Worm (Caenorhabditis elegans) whole organism, L2 larva: ENCODE data around the gene tsen-2.
A peak's percentile ranks its signal among the peaks of the same experiment; 100 is the strongest.

Source experiments
- C34F6.9 ChIP-seq: fragments of 150-350 bp; optimal IDR thresholded peaks from 2 replicates; lab custom pipeline; 2014; ENCODE audit warnings: missing biosample characterization, missing genetic modification characterization
- F13H6.1 ChIP-seq: sonication (generic microtip); optimal IDR thresholded peaks from 2 replicates; lab custom pipeline; 2016; ENCODE audit warnings: missing genetic modification characterization, missing compliant biosample characterization
- R02D3.7 ChIP-seq: fragments of 150-350 bp; optimal IDR thresholded peaks from 2 replicates; lab custom pipeline; 2014; ENCODE audit warnings: missing biosample characterization, missing genetic modification characterization
- Y55F3AM.14 ChIP-seq: fragments of 200-800 bp; sonication (Bioruptor generic); optimal IDR thresholded peaks from 2 replicates; lab custom pipeline; 2018; ENCODE audit warnings: mild to moderate bottlenecking, missing genetic modification characterization, missing compliant biosample characterization
- ZK546.5 ChIP-seq: sonication (generic microtip); optimal IDR thresholded peaks from 2 replicates; lab custom pipeline; 2017; ENCODE audit warnings: missing biosample characterization, missing genetic modification characterization
- alr-1 ChIP-seq: fragments of 150-350 bp; optimal IDR thresholded peaks from 2 replicates; lab custom pipeline; 2014; ENCODE audit warnings: missing biosample characterization, missing genetic modification characterization
- aly-2 ChIP-seq: fragments of 150-350 bp; optimal IDR thresholded peaks from 2 replicates; lab custom pipeline; 2014; ENCODE audit warnings: missing biosample characterization, missing genetic modification characterization
- ama-1 ChIP-seq: fragments of 150-350 bp; optimal IDR thresholded peaks from 2 replicates; lab custom pipeline; 2018; ENCODE audit warnings: inconsistent platforms
- ceh-16 ChIP-seq: fragments of 150-350 bp; optimal IDR thresholded peaks from 2 replicates; lab custom pipeline; 2014; ENCODE audit warnings: missing biosample characterization, missing genetic modification characterization
- ceh-82 ChIP-seq: fragments of 150-350 bp; optimal IDR thresholded peaks from 2 replicates; lab custom pipeline; 2014; ENCODE audit warnings: missing biosample characterization, missing genetic modification characterization
- crh-2 ChIP-seq: sonication (generic microtip); optimal IDR thresholded peaks from 2 replicates; lab custom pipeline; 2017; ENCODE audit warnings: missing biosample characterization, missing genetic modification characterization
- dmd-4 ChIP-seq: sonication (generic microtip); optimal IDR thresholded peaks from 2 replicates; lab custom pipeline; 2017; ENCODE audit warnings: missing biosample characterization, missing genetic modification characterization
- egl-27 ChIP-seq: sonication (generic microtip); optimal IDR thresholded peaks from 3 replicates; lab custom pipeline; 2017; ENCODE audit warnings: missing biosample characterization, missing genetic modification reagents, missing genetic modification characterization
- elt-1 ChIP-seq: fragments of 150-350 bp; optimal IDR thresholded peaks from 2 replicates; lab custom pipeline; 2014; ENCODE audit warnings: missing biosample characterization, missing genetic modification characterization
- elt-3 ChIP-seq: sonication (generic microtip); optimal IDR thresholded peaks from 2 replicates; lab custom pipeline; 2017; ENCODE audit warnings: missing biosample characterization, missing genetic modification characterization
- fos-1 ChIP-seq: fragments of 150-350 bp; optimal IDR thresholded peaks from 2 replicates; lab custom pipeline; 2014; ENCODE audit warnings: missing biosample characterization, missing genetic modification characterization
- gmeb-1 ChIP-seq: fragments of 150-350 bp; optimal IDR thresholded peaks from 2 replicates; lab custom pipeline; 2014; ENCODE audit warnings: missing biosample characterization, missing genetic modification characterization
- lin-11 ChIP-seq: fragments of 150-350 bp; sonication (generic microtip); optimal IDR thresholded peaks from 2 replicates; lab custom pipeline; 2014; ENCODE audit warnings: missing biosample characterization, missing genetic modification characterization, inconsistent platforms, mixed read lengths
- lin-13 ChIP-seq: fragments of 150-350 bp; optimal IDR thresholded peaks from 2 replicates; lab custom pipeline; 2014; ENCODE audit warnings: missing biosample characterization, missing genetic modification reagents, missing genetic modification characterization
- lin-39 ChIP-seq: fragments of 150-350 bp; optimal IDR thresholded peaks from 2 replicates; lab custom pipeline; 2014; ENCODE audit warnings: missing biosample characterization, missing genetic modification reagents, missing genetic modification characterization
- lsy-2 ChIP-seq, 2 experiments: fragments of 150-350 bp in 1 of 2; sonication (generic microtip) in 1 of 2; optimal IDR thresholded peaks; 2 replicates each; lab custom pipeline; 2014 to 2017; ENCODE audit warnings: missing biosample characterization in 2 of 2, missing genetic modification characterization in 2 of 2
- mab-5 ChIP-seq: fragments of 150-350 bp; optimal IDR thresholded peaks from 2 replicates; lab custom pipeline; 2014; ENCODE audit warnings: missing biosample characterization, missing genetic modification characterization
- mbf-1 ChIP-seq: sonication (generic microtip); optimal IDR thresholded peaks from 2 replicates; lab custom pipeline; 2017; ENCODE audit warnings: missing biosample characterization, missing genetic modification characterization
- mdl-1 ChIP-seq, 2 experiments: fragments of 150-350 bp in 1 of 2; sonication (generic microtip) in 1 of 2; optimal IDR thresholded peaks; 2 replicates each; lab custom pipeline; 2017; ENCODE audit warnings: missing biosample characterization in 2 of 2, missing genetic modification characterization in 2 of 2
- nhr-10 ChIP-seq: sonication (generic microtip); optimal IDR thresholded peaks from 2 replicates; lab custom pipeline; 2017; ENCODE audit warnings: missing biosample characterization, missing genetic modification characterization
- nhr-11 ChIP-seq: fragments of 150-350 bp; optimal IDR thresholded peaks from 2 replicates; lab custom pipeline; 2014; ENCODE audit warnings: missing biosample characterization, missing genetic modification characterization
- nhr-12 ChIP-seq: fragments of 150-350 bp; optimal IDR thresholded peaks from 2 replicates; lab custom pipeline; 2014; ENCODE audit warnings: missing biosample characterization, missing genetic modification characterization
- nhr-129 ChIP-seq: fragments of 150-350 bp; optimal IDR thresholded peaks from 2 replicates; lab custom pipeline; 2014; ENCODE audit warnings: missing biosample characterization, missing genetic modification characterization
- nhr-21 ChIP-seq: fragments of 150-350 bp; optimal IDR thresholded peaks from 2 replicates; lab custom pipeline; 2014; ENCODE audit warnings: missing biosample characterization, missing genetic modification characterization
- nhr-23 ChIP-seq: fragments of 150-350 bp; optimal IDR thresholded peaks from 2 replicates; lab custom pipeline; 2014; ENCODE audit warnings: missing biosample characterization, missing genetic modification reagents, missing genetic modification characterization
- nhr-237 ChIP-seq: fragments of 150-350 bp; optimal IDR thresholded peaks from 2 replicates; lab custom pipeline; 2014; ENCODE audit warnings: missing biosample characterization, missing genetic modification characterization
- nhr-25 ChIP-seq: fragments of 150-350 bp; sonication (generic microtip); optimal IDR thresholded peaks from 3 replicates; lab custom pipeline; 2014; ENCODE audit warnings: missing biosample characterization, missing genetic modification characterization
- nhr-6 ChIP-seq: fragments of 150-350 bp; optimal IDR thresholded peaks from 2 replicates; lab custom pipeline; 2014; ENCODE audit warnings: missing biosample characterization, missing genetic modification characterization
- nhr-77 ChIP-seq: fragments of 150-350 bp; optimal IDR thresholded peaks from 2 replicates; lab custom pipeline; 2014; ENCODE audit warnings: missing biosample characterization, missing genetic modification characterization
- peb-1 ChIP-seq: fragments of 150-350 bp; optimal IDR thresholded peaks from 2 replicates; lab custom pipeline; 2014; ENCODE audit warnings: missing biosample characterization, missing genetic modification characterization
- sem-4 ChIP-seq: fragments of 150-350 bp; optimal IDR thresholded peaks from 2 replicates; lab custom pipeline; 2014; ENCODE audit warnings: missing biosample characterization, missing genetic modification reagents, missing genetic modification characterization
- skn-1 ChIP-seq: sonication (generic microtip); optimal IDR thresholded peaks from 2 replicates; lab custom pipeline; 2017; ENCODE audit warnings: missing biosample characterization, missing genetic modification characterization
- sma-3 ChIP-seq: sonication (generic microtip); optimal IDR thresholded peaks from 2 replicates; lab custom pipeline; 2016; ENCODE audit warnings: missing genetic modification reagents, missing genetic modification characterization, missing compliant biosample characterization
- sma-9 ChIP-seq, 2 experiments: fragments of 150-350 bp in 1 of 2; sonication (generic microtip) in 1 of 2; optimal IDR thresholded peaks; 2 replicates each; lab custom pipeline; 2014 to 2016; ENCODE audit warnings: missing genetic modification characterization in 2 of 2, mild to moderate bottlenecking in 1 of 2, missing biosample characterization in 1 of 2, missing compliant biosample characterization in 1 of 2, missing genetic modification reagents in 1 of 2, moderate library complexity in 1 of 2
- snpc-4 ChIP-seq: fragments of 150-350 bp; optimal IDR thresholded peaks from 2 replicates; lab custom pipeline; 2014; ENCODE audit warnings: missing biosample characterization, missing genetic modification characterization
- unc-39 ChIP-seq: fragments of 150-350 bp; optimal IDR thresholded peaks from 2 replicates; lab custom pipeline; 2014; ENCODE audit warnings: missing biosample characterization, missing genetic modification characterization
- unc-55 ChIP-seq: fragments of 150-350 bp; sonication (generic microtip); optimal IDR thresholded peaks from 3 replicates; lab custom pipeline; 2014; ENCODE audit warnings: missing biosample characterization, missing genetic modification reagents, missing genetic modification characterization
- unc-62 ChIP-seq: fragments of 150-350 bp; optimal IDR thresholded peaks from 2 replicates; lab custom pipeline; 2014; ENCODE audit warnings: missing biosample characterization, missing genetic modification reagents, missing genetic modification characterization
- zag-1 ChIP-seq: fragments of 150-350 bp; optimal IDR thresholded peaks from 2 replicates; lab custom pipeline; 2014; ENCODE audit warnings: missing biosample characterization, missing genetic modification characterization
- ztf-1 ChIP-seq: fragments of 200-800 bp; sonication (Bioruptor generic); conservative IDR thresholded peaks from 2 replicates; pipeline ENCODE4 v1.3.6; 2022; ENCODE audit warnings: missing genetic modification characterization, missing compliant biosample characterization
- ztf-11 ChIP-seq: sonication (generic microtip); optimal IDR thresholded peaks from 2 replicates; lab custom pipeline; 2017; ENCODE audit warnings: missing biosample characterization, missing genetic modification characterization
- ztf-4 ChIP-seq: fragments of 150-350 bp; optimal IDR thresholded peaks from 2 replicates; lab custom pipeline; 2014; ENCODE audit warnings: missing biosample characterization, missing genetic modification characterization

Gene tsen-2

DNA sequence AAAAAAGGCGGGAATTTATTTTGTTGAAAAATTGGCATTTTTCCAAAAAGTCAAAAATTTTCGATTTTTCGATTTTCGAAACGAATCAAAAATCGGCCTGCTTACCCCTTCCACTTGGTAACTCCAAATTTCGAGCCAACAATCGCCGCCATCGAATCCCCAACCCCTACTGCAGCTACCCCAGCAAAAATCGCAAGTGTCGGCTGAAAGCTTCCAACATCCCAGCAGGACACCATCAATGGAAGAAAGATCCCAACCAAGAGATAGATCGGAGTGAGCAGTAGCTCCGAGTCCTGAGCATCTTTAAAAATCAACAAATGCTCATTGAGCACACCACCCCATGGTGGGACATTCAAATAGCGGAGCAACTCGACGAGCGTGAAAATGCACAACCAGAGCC lies 32.8 kb upstream of the tsen-2 start:
- TF ChIP-seq crh-2 (tag; lab: Kevin White, UChicago) (no peak), nhr-10 (no peak), lin-13 (GFP tag; lab: Kevin White, UChicago) (no peak), nhr-77 (tag; lab: Kevin White, UChicago) (no peak), ztf-4 (tag; lab: Kevin White, UChicago) (no peak), unc-62 (GFP tag; lab: Kevin White, UChicago) (no peak), mab-5 (tag; lab: Kevin White, UChicago) (no peak), gmeb-1 (tag; lab: Kevin White, UChicago) (no peak), nhr-237 (tag; lab: Kevin White, UChicago) (no peak), ceh-82 (tag; lab: Kevin White, UChicago) (no peak), skn-1 (tag; lab: Kevin White, UChicago) (no peak), C34F6.9 (no peak), nhr-21 (tag; lab: Kevin White, UChicago) (no peak), mdl-1 (tag; optimal IDR thresholded peaks at IDR 0.05; lab: Kevin White, UChicago) (no peak)

DNA sequence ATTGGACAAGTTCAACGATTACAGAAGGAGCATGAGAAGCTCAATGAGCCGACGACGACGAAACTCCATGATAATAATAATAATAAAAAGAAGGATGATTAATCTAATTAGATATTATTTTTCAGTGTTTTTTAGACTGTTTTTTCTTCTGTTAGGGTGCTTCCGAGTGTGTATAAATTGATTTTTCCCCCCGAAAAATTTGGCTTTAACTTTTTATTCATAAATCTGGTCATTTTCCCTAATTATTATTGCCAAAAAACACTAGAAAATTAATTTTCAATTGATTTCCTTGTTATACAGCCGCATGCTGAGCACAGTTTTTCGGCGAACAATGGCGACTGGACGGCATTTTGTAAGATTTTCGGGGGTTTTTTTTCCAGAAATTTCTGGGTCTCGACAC lies 25.5 kb upstream of the tsen-2 start, which contains the start of gene nft-1:
nft-1 (plus strand) TSS at position 301 of the 400 bp plus-strand sequence.
- TF ChIP-seq ztf-1 (GFP tag; lab: Robert Waterston, UW) (no peak), ztf-4 (tag; lab: Kevin White, UChicago) (no peak), egl-27 (no peak), lin-11 (tag; lab: Kevin White, UChicago) (no peak), skn-1 (tag; lab: Kevin White, UChicago) (no peak), ztf-11 (no peak), nhr-25 (tag; lab: Kevin White, UChicago) (no peak), zag-1 (tag; lab: Kevin White, UChicago) (no peak), Y55F3AM.14 (no peak)

DNA sequence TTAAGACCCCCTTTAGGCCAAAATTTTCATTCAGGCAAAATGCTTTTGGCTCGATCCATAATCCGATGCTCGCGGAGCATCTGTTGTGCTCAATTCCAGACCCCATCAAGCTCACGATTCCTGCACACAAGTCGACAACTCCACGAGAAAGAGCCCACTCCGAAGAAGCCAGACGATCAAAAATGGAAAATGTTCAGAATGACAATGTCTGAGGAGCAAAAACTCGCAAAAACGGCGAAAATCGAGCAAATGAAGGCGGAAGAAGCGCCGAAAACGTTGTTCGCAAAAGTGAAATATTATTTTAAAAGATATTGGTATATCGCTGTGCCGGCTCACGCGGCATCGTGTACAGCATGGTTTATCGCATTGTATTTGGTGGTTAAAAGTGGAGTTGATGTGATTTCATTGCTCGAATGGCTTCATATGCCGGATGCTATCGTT lies 23.6 kb upstream of the tsen-2 start, which contains the start of gene Y56A3A.22:
Y56A3A.22 (plus strand) TSS at position 35 of the 441 bp plus-strand sequence.
- TF ChIP-seq mbf-1 (tag; lab: Kevin White, UChicago), result no peak
- peak; percentile 3 for TF ChIP-seq unc-55 (GFP tag; lab: Kevin White, UChicago)
- TF ChIP-seq zag-1 (tag; lab: Kevin White, UChicago), result no peak
- TF ChIP-seq mab-5 (tag; lab: Kevin White, UChicago), result peak; percentile 7
- no peak for TF ChIP-seq ceh-82 (tag; lab: Kevin White, UChicago)
- TF ChIP-seq mdl-1 (tag; optimal IDR thresholded peaks at IDR 0.05; lab: Kevin White, UChicago), result no peak
- 0 out of 2 replicates have a peak, but pooled peaks have one; percentile 27 for TF ChIP-seq ztf-1 (GFP tag; lab: Robert Waterston, UW)
- no peak for TF ChIP-seq aly-2 (tag; lab: Kevin White, UChicago)
- TF ChIP-seq nhr-12 (tag; lab: Kevin White, UChicago), result no peak
- TF ChIP-seq F13H6.1 (tag; lab: Kevin White, UChicago), result no peak
- no peak for TF ChIP-seq nhr-6 (tag; lab: Kevin White, UChicago)
- TF ChIP-seq Y55F3AM.14, result peak; percentile 31
- no peak for TF ChIP-seq elt-3
- no peak for TF ChIP-seq nhr-23 (tag; lab: Kevin White, UChicago)
- TF ChIP-seq nhr-77 (tag; lab: Kevin White, UChicago), result no peak
- TF ChIP-seq nhr-11 (tag; lab: Kevin White, UChicago), result no peak
- no peak for TF ChIP-seq elt-1 (tag; lab: Kevin White, UChicago)
- TF ChIP-seq sem-4 (tag; lab: Kevin White, UChicago), result no peak
- TF ChIP-seq nhr-10, result no peak
- peak; percentile 33 for TF ChIP-seq nhr-129
- no peak for TF ChIP-seq unc-62 (GFP tag; lab: Kevin White, UChicago)
- no peak for TF ChIP-seq ZK546.5 (tag; lab: Kevin White, UChicago)
- TF ChIP-seq snpc-4 (tag; lab: Kevin White, UChicago), result no peak
- no peak for TF ChIP-seq fos-1 (tag; lab: Kevin White, UChicago)
- TF ChIP-seq skn-1 (tag; lab: Kevin White, UChicago), result no peak
- peak in 1 of 2 experiments; percentile 57 for TF ChIP-seq lsy-2 (tag; optimal IDR thresholded peaks at IDR 0.05; lab: Kevin White, UChicago)
- no peak for TF ChIP-seq crh-2 (tag; lab: Kevin White, UChicago)
- no peak for TF ChIP-seq C34F6.9
- no peak for TF ChIP-seq unc-39 (tag; lab: Kevin White, UChicago)
- TF ChIP-seq ztf-11, result no peak
- no peak for TF ChIP-seq sma-9 (GFP tag; optimal IDR thresholded peaks at IDR 0.05; lab: Kevin White, UChicago)
- TF ChIP-seq sma-9 (tag; optimal IDR thresholded peaks at IDR 0.05; lab: Kevin White, UChicago), result no peak
- no peak for TF ChIP-seq egl-27
- peak; percentile 26 for TF ChIP-seq nhr-21 (tag; lab: Kevin White, UChicago)
- TF ChIP-seq ztf-4 (tag; lab: Kevin White, UChicago), result no peak
- no peak for TF ChIP-seq ceh-16
- TF ChIP-seq lin-39 (tag; lab: Kevin White, UChicago), result no peak
- TF ChIP-seq gmeb-1 (tag; lab: Kevin White, UChicago), result peak; percentile 11
- TF ChIP-seq R02D3.7, result no peak
- TF ChIP-seq nhr-25 (tag; lab: Kevin White, UChicago), result no peak
- no peak for TF ChIP-seq dmd-4 (tag; lab: Kevin White, UChicago)
- peak; percentile 31 for TF ChIP-seq lin-13 (GFP tag; lab: Kevin White, UChicago)
- no peak for TF ChIP-seq lin-11 (tag; lab: Kevin White, UChicago)
- no peak for TF ChIP-seq peb-1 (tag; lab: Kevin White, UChicago)
- no peak for TF ChIP-seq nhr-237 (tag; lab: Kevin White, UChicago)
- TF ChIP-seq alr-1 (tag; lab: Kevin White, UChicago), result no peak
- peak; percentile 1 for TF ChIP-seq sma-3 (GFP tag; lab: Kevin White, UChicago)
- TF ChIP-seq ama-1 (lab: Kevin White, UChicago), result peak; percentile 39
